Fruit fly (Drosophila melanogaster) whole organism, embryonic: ENCODE measurements around the gene CG7058.

ENCODE experiments used
- CG10543 ChIP-seq: fragments of 200-800 bp; sonication (Bioruptor generic); optimal IDR thresholded peaks from 3 replicates; lab custom pipeline; 2017; ENCODE audit warnings: missing biosample characterization, mild to moderate bottlenecking, missing genetic modification characterization, moderate library complexity
- CG10565 ChIP-seq: fragments of 200-800 bp; sonication (Bioruptor generic); optimal IDR thresholded peaks from 3 replicates; lab custom pipeline; 2016; ENCODE audit warnings: missing biosample characterization, mild to moderate bottlenecking, missing genetic modification characterization
- CG11093 ChIP-seq: fragments of 200-800 bp; sonication (Bioruptor generic); IDR thresholded peaks from 3 replicates; pipeline ENCODE4 v1.3.6; 2022; ENCODE audit warnings: missing biosample characterization, missing genetic modification characterization
- CG11247 ChIP-seq: fragments of 200-800 bp; sonication (Bioruptor generic); IDR thresholded peaks from 2 replicates; pipeline ENCODE4 v1.3.6; 2022; ENCODE audit warnings: missing biosample characterization, missing genetic modification characterization
- CG12155 ChIP-seq: fragments of 200-800 bp; sonication (Bioruptor generic); optimal IDR thresholded peaks from 3 replicates; lab custom pipeline; 2016; ENCODE audit warnings: missing biosample characterization, missing genetic modification characterization
- CG1233 ChIP-seq: fragments of 200-800 bp; sonication (Bioruptor generic); optimal IDR thresholded peaks from 4 replicates; lab custom pipeline; 2018; ENCODE audit warnings: missing biosample characterization, mild to moderate bottlenecking, missing genetic modification characterization
- CG12769 ChIP-seq: fragments of 200-800 bp; sonication (Bioruptor generic); optimal IDR thresholded peaks from 2 replicates; lab custom pipeline; 2019; ENCODE audit warnings: missing biosample characterization, mild to moderate bottlenecking, missing genetic modification characterization, moderate library complexity
- CG17385 ChIP-seq: fragments of 200-800 bp; sonication (Bioruptor generic); optimal IDR thresholded peaks from 3 replicates; lab custom pipeline; 2018; ENCODE audit warnings: missing biosample characterization, mild to moderate bottlenecking, missing genetic modification characterization
- CG18599 ChIP-seq: fragments of 200-800 bp; sonication (Bioruptor generic); optimal IDR thresholded peaks from 3 replicates; lab custom pipeline; 2017; ENCODE audit warnings: missing biosample characterization, missing genetic modification characterization, mild to moderate bottlenecking, moderate library complexity, missing genetic modification reagents
- CG2889 ChIP-seq: fragments of 200-800 bp; sonication (Bioruptor generic); IDR thresholded peaks from 3 replicates; pipeline ENCODE4 v1.3.6; 2022; ENCODE audit warnings: missing biosample characterization, missing genetic modification characterization
- CG32767 ChIP-seq: fragments of 200-800 bp; sonication (Bioruptor generic); IDR thresholded peaks from 2 replicates; pipeline ENCODE4 v1.3.6; 2022; ENCODE audit warnings: missing biosample characterization, missing genetic modification characterization
- CG3281 ChIP-seq: fragments of 200-800 bp; sonication (Bioruptor generic); optimal IDR thresholded peaks from 3 replicates; lab custom pipeline; 2017; ENCODE audit warnings: missing biosample characterization, mild to moderate bottlenecking, missing genetic modification characterization
- CG4360 ChIP-seq: fragments of 200-800 bp; sonication (Bioruptor generic); IDR thresholded peaks from 2 replicates; pipeline ENCODE4 v1.3.6; 2022; ENCODE audit warnings: missing biosample characterization, missing genetic modification characterization
- CG4424 ChIP-seq: fragments of 200-800 bp; sonication (Bioruptor generic); optimal IDR thresholded peaks from 3 replicates; lab custom pipeline; 2016; ENCODE audit warnings: missing biosample characterization, missing genetic modification characterization
- CG4707 ChIP-seq: fragments of 200-800 bp; sonication (Bioruptor generic); optimal IDR thresholded peaks from 2 replicates; lab custom pipeline; 2018; ENCODE audit warnings: missing biosample characterization, mild to moderate bottlenecking, missing genetic modification characterization, moderate library complexity
- CG4854 ChIP-seq: fragments of 200-800 bp; sonication (Bioruptor generic); optimal IDR thresholded peaks from 2 replicates; lab custom pipeline; 2016; ENCODE audit warnings: missing biosample characterization, missing genetic modification characterization, inconsistent platforms
- CG5245 ChIP-seq: fragments of 200-800 bp; sonication (Bioruptor generic); optimal IDR thresholded peaks from 3 replicates; lab custom pipeline; 2016; ENCODE audit warnings: missing biosample characterization, missing genetic modification characterization
- CG5953 ChIP-seq: fragments of 200-800 bp; sonication (Bioruptor generic); IDR thresholded peaks from 2 replicates; pipeline ENCODE4 v1.3.6; 2022; ENCODE audit warnings: missing biosample characterization, missing genetic modification characterization
- CG9727 ChIP-seq: fragments of 200-800 bp; sonication (Bioruptor generic); optimal IDR thresholded peaks from 3 replicates; lab custom pipeline; 2017; ENCODE audit warnings: missing biosample characterization, mild to moderate bottlenecking, missing genetic modification characterization
- CG9817 ChIP-seq: fragments of 200-800 bp; sonication (Bioruptor generic); optimal IDR thresholded peaks from 2 replicates; lab custom pipeline; 2018; ENCODE audit warnings: missing biosample characterization, mild to moderate bottlenecking, missing genetic modification characterization, moderate library complexity
- CrebB ChIP-seq: fragments of 200-800 bp; sonication (Bioruptor generic); optimal IDR thresholded peaks from 3 replicates; lab custom pipeline; 2018; ENCODE audit warnings: missing biosample characterization, mild to moderate bottlenecking, missing genetic modification characterization
- Deaf1 ChIP-seq: fragments of 200-800 bp; optimal IDR thresholded peaks from 3 replicates; lab custom pipeline; 2019; ENCODE audit warnings: missing biosample characterization, mild to moderate bottlenecking, missing genetic modification characterization, moderate library complexity
- Dfd ChIP-seq, 2 experiments: fragments of >200 bp; optimal IDR thresholded peaks; 2 replicates each; lab custom pipeline; 2017; ENCODE audit warnings: missing biosample characterization in 2 of 2, missing genetic modification characterization in 2 of 2
- ERR ChIP-seq: fragments of 200-800 bp; sonication (Bioruptor generic); optimal IDR thresholded peaks from 2 replicates; lab custom pipeline; 2016; ENCODE audit warnings: missing biosample characterization, missing genetic modification characterization
- Ets65A ChIP-seq: fragments of 200-800 bp; sonication (Bioruptor generic); peaks from one replicate; lab custom pipeline; 2016; ENCODE audit warnings: missing biosample characterization, missing genetic modification characterization
- Ets97D ChIP-seq: fragments of 200-800 bp; sonication (Bioruptor generic); optimal IDR thresholded peaks from 3 replicates; lab custom pipeline; 2016; ENCODE audit warnings: missing biosample characterization, missing genetic modification characterization
- GATAe ChIP-seq: fragments of 200-800 bp; sonication (Bioruptor generic); conservative IDR thresholded peaks from 2 replicates; pipeline ENCODE4 v1.3.6; 2022; ENCODE audit warnings: missing biosample characterization, missing genetic modification characterization
- HmgD ChIP-seq: fragments of 200-800 bp; sonication (Bioruptor generic); optimal IDR thresholded peaks from 3 replicates; lab custom pipeline; 2016; ENCODE audit warnings: missing biosample characterization, missing genetic modification characterization
- Hr39 ChIP-seq: fragments of >200 bp; optimal IDR thresholded peaks from 2 replicates; lab custom pipeline; 2017
- Jarid2 ChIP-seq: fragments of 200-800 bp; sonication (Bioruptor generic); optimal IDR thresholded peaks from 3 replicates; lab custom pipeline; 2017; ENCODE audit warnings: mild to moderate bottlenecking, missing biosample characterization, missing genetic modification reagents, missing genetic modification characterization
- MBD-R2 ChIP-seq: fragments of 200-800 bp; sonication (Bioruptor generic); IDR thresholded peaks from 2 replicates; pipeline ENCODE4 v1.3.6; 2022; ENCODE audit warnings: missing biosample characterization, missing genetic modification characterization
- Nf-YC ChIP-seq: fragments of 200-800 bp; optimal IDR thresholded peaks from 3 replicates; lab custom pipeline; 2019; ENCODE audit warnings: missing biosample characterization, mild to moderate bottlenecking, missing genetic modification characterization, moderate library complexity
- PHDP ChIP-seq: fragments of 200-800 bp; sonication (Bioruptor generic); optimal IDR thresholded peaks from 3 replicates; lab custom pipeline; 2018; ENCODE audit warnings: missing biosample characterization, mild to moderate bottlenecking, missing genetic modification characterization, moderate library complexity
- Usf ChIP-seq: fragments of 200-800 bp; sonication (Bioruptor generic); optimal IDR thresholded peaks from 2 replicates; lab custom pipeline; 2017; ENCODE audit warnings: missing genotype, missing biosample characterization, missing genetic modification characterization
- Xbp1 ChIP-seq: fragments of 200-800 bp; sonication (Bioruptor generic); optimal IDR thresholded peaks from 3 replicates; lab custom pipeline; 2016; ENCODE audit warnings: missing biosample characterization, mild to moderate bottlenecking, missing genetic modification characterization
- ato ChIP-seq: fragments of 200-800 bp; sonication (Bioruptor generic); IDR thresholded peaks from 2 replicates; pipeline ENCODE4 v1.3.6; 2022; ENCODE audit warnings: missing biosample characterization, missing genetic modification characterization; ENCODE audit not compliant: partially characterized antibody
- br ChIP-seq: fragments of >200 bp; optimal IDR thresholded peaks from 2 replicates; lab custom pipeline; 2017
- caup ChIP-seq: fragments of 200-800 bp; sonication (Bioruptor generic); optimal IDR thresholded peaks from 3 replicates; lab custom pipeline; 2017; ENCODE audit warnings: missing biosample characterization, mild to moderate bottlenecking, missing genetic modification characterization, moderate library complexity; ENCODE audit not compliant: severe bottlenecking
- corto ChIP-seq: fragments of 200-800 bp; sonication (Bioruptor generic); optimal IDR thresholded peaks from 2 replicates; lab custom pipeline; 2016; ENCODE audit warnings: missing biosample characterization, mild to moderate bottlenecking, missing genetic modification characterization, moderate library complexity
- en ChIP-seq: fragments of 200-800 bp; sonication (Bioruptor generic); optimal IDR thresholded peaks from 2 replicates; lab custom pipeline; 2016; ENCODE audit warnings: missing biosample characterization, missing genetic modification characterization
- ewg ChIP-seq: fragments of 200-800 bp; sonication (Bioruptor generic); optimal IDR thresholded peaks from 3 replicates; lab custom pipeline; 2017; ENCODE audit warnings: mild to moderate bottlenecking, missing biosample characterization, missing genetic modification reagents, missing genetic modification characterization
- fd64A ChIP-seq: fragments of 200-800 bp; sonication (Bioruptor generic); optimal IDR thresholded peaks from 3 replicates; lab custom pipeline; 2018; ENCODE audit warnings: missing biosample characterization, mild to moderate bottlenecking, missing genetic modification characterization
- fd96Cb ChIP-seq: fragments of 200-800 bp; sonication (Bioruptor generic); optimal IDR thresholded peaks from 2 replicates; lab custom pipeline; 2018; ENCODE audit warnings: missing biosample characterization, mild to moderate bottlenecking, missing genetic modification characterization, moderate library complexity
- ftz-f1 ChIP-seq: fragments of 200-800 bp; sonication (Bioruptor generic); optimal IDR thresholded peaks from 2 replicates; lab custom pipeline; 2016; ENCODE audit warnings: missing biosample characterization, missing genetic modification characterization
- gcm2 ChIP-seq: fragments of 200-800 bp; sonication (Bioruptor generic); optimal IDR thresholded peaks from 2 replicates; lab custom pipeline; 2016; ENCODE audit warnings: missing biosample characterization, missing genetic modification characterization
- h ChIP-seq: fragments of >200 bp; optimal IDR thresholded peaks from 2 replicates; lab custom pipeline; 2017
- jumu ChIP-seq: fragments of 200-800 bp; sonication (Bioruptor generic); optimal IDR thresholded peaks from 3 replicates; lab custom pipeline; 2016; ENCODE audit warnings: missing biosample characterization, missing genetic modification characterization
- pb ChIP-seq: fragments of 200-800 bp; sonication (Bioruptor generic); optimal IDR thresholded peaks from 3 replicates; lab custom pipeline; 2016; ENCODE audit warnings: missing biosample characterization, missing genetic modification characterization
- peb ChIP-seq: fragments of 200-800 bp; sonication (Bioruptor generic); IDR thresholded peaks from 2 replicates; pipeline ENCODE4 v1.3.6; 2022; ENCODE audit warnings: missing biosample characterization, missing genetic modification characterization
- sc ChIP-seq, 3 experiments: fragments of >200 bp in 2 of 3; fragments of 200-800 bp in 1 of 3; sonication (Bioruptor generic) in 1 of 3; optimal IDR thresholded peaks; 2 replicates in 2 of 3; 3 replicates in 1 of 3; lab custom pipeline; 2017; ENCODE audit warnings: mild to moderate bottlenecking in 1 of 3, missing biosample characterization in 1 of 3, missing genetic modification characterization in 1 of 3, missing genetic modification reagents in 1 of 3
- seq ChIP-seq: fragments of 200-800 bp; sonication (Bioruptor generic); IDR thresholded peaks from 2 replicates; pipeline ENCODE4 v1.3.6; 2022; ENCODE audit warnings: missing biosample characterization, missing genetic modification characterization
- shn ChIP-seq: fragments of 200-800 bp; sonication (Bioruptor generic); optimal IDR thresholded peaks from 3 replicates; lab custom pipeline; 2016; ENCODE audit warnings: missing biosample characterization, missing genetic modification characterization
- toy ChIP-seq: fragments of 200-800 bp; sonication (Bioruptor generic); IDR thresholded peaks from 2 replicates; pipeline ENCODE4 v1.3.6; 2022; ENCODE audit warnings: missing biosample characterization, missing genetic modification characterization

CG7058 gene

dm6 chrX:18857356-18857807, 50.9 kb downstream of the CG7058 start, which contains the start of gene CG7322 (continued):
- no peak for TF ChIP-seq CG11093 (GFP tag; lab: Robert Waterston, UW)
- TF ChIP-seq CG5953, result no peak
- TF ChIP-seq en (GFP tag; lab: Kevin White, UChicago), result no peak
- TF ChIP-seq CG17385 (GFP tag; lab: Kevin White, UChicago), result no peak
- TF ChIP-seq CrebB (tag; lab: Kevin White, UChicago), result no peak
- no peak for TF ChIP-seq Dfd (GFP tag; optimal IDR thresholded peaks at IDR 0.05; lab: Kevin White, UChicago)
- peak; percentile 85 for TF ChIP-seq ftz-f1
- TF ChIP-seq Jarid2 (GFP tag; lab: Kevin White, UChicago), result no peak
- TF ChIP-seq seq (GFP tag; lab: Robert Waterston, UW), result no peak
- no peak for TF ChIP-seq CG4424
- peak; percentile 82 for TF ChIP-seq Nf-YC (tag; lab: Kevin White, UChicago)
- TF ChIP-seq CG11247 (GFP tag; lab: Robert Waterston, UW), result no peak
- TF ChIP-seq Ets97D (GFP tag; lab: Kevin White, UChicago), result no peak
- no peak for TF ChIP-seq fd96Cb (tag; lab: Kevin White, UChicago)
- no peak for TF ChIP-seq fd64A (GFP tag; lab: Kevin White, UChicago)
- no peak for TF ChIP-seq CG9727
- no peak for TF ChIP-seq Hr39
- TF ChIP-seq gcm2 (GFP tag; lab: Kevin White, UChicago), result no peak
- TF ChIP-seq caup (GFP tag; lab: Kevin White, UChicago), result no peak
- peak; percentile 53 for TF ChIP-seq Deaf1 (tag; lab: Kevin White, UChicago)
- no peak for TF ChIP-seq CG12769 (tag; lab: Kevin White, UChicago)
- TF ChIP-seq peb (GFP tag; lab: Robert Waterston, UW), result no peak
- TF ChIP-seq Ets65A (GFP tag; lab: Kevin White, UChicago), result peak; percentile 12
- TF ChIP-seq Usf (GFP tag; lab: Kevin White, UChicago), result no peak
- no peak for TF ChIP-seq corto (GFP tag; lab: Kevin White, UChicago)
- no peak for TF ChIP-seq CG2889 (GFP tag; lab: Robert Waterston, UW)
- no peak for TF ChIP-seq toy (GFP tag; lab: Robert Waterston, UW)
- TF ChIP-seq ERR (GFP tag; lab: Kevin White, UChicago), result peak; percentile 90
- TF ChIP-seq br, result no peak
- no peak for TF ChIP-seq CG1233 (GFP tag; lab: Kevin White, UChicago)
- TF ChIP-seq HmgD (GFP tag; lab: Kevin White, UChicago), result no peak
- no peak for TF ChIP-seq CG10565
- no peak for TF ChIP-seq ewg (GFP tag; lab: Kevin White, UChicago)
- TF ChIP-seq CG5245 (GFP tag; lab: Kevin White, UChicago), result no peak
- no peak for TF ChIP-seq CG9817 (tag; lab: Kevin White, UChicago)
- no peak for TF ChIP-seq pb (GFP tag; lab: Kevin White, UChicago)
- no peak for TF ChIP-seq Xbp1 (GFP tag; lab: Kevin White, UChicago)
- TF ChIP-seq shn (GFP tag; lab: Kevin White, UChicago), result no peak
- no peak for TF ChIP-seq h (lab: Kevin White, UChicago)
- TF ChIP-seq CG4707 (GFP tag; lab: Kevin White, UChicago), result no peak
- TF ChIP-seq CG4360 (GFP tag; lab: Robert Waterston, UW), result no peak
- no peak for TF ChIP-seq CG3281 (GFP tag; lab: Kevin White, UChicago)
- no peak for TF ChIP-seq CG32767 (GFP tag; lab: Robert Waterston, UW)
- no peak for TF ChIP-seq MBD-R2 (GFP tag; lab: Robert Waterston, UW)
- no peak for TF ChIP-seq CG12155 (GFP tag; lab: Kevin White, UChicago)
- no peak for TF ChIP-seq jumu (GFP tag; lab: Kevin White, UChicago)
- TF ChIP-seq PHDP (tag; lab: Kevin White, UChicago), result no peak
- TF ChIP-seq GATAe, result no peak
- no peak for TF ChIP-seq sc (optimal IDR thresholded peaks at IDR 0.05; lab: Kevin White, UChicago)
- no peak for TF ChIP-seq sc (GFP tag; optimal IDR thresholded peaks at IDR 0.05; lab: Kevin White, UChicago)
- no peak for TF ChIP-seq ato (GFP tag; lab: Robert Waterston, UW)
- TF ChIP-seq CG10543 (GFP tag; lab: Kevin White, UChicago), result peak; percentile 15
- no peak for TF ChIP-seq CG18599 (GFP tag; lab: Kevin White, UChicago)
- TF ChIP-seq CG4854, result no peak
